Worm (Caenorhabditis elegans) whole organism, mixed stage, embryonic: ENCODE measurements around the gene eef-1A.2.

Experiments used
- M03D4.4 ChIP-seq: sonication (generic microtip); optimal IDR thresholded peaks from 2 replicates; lab custom pipeline; 2017; ENCODE audit warnings: mild to moderate bottlenecking, missing genetic modification characterization, missing compliant biosample characterization
- blmp-1 ChIP-seq: fragments of 150-350 bp; optimal IDR thresholded peaks from 2 replicates; lab custom pipeline; 2014; ENCODE audit warnings: missing biosample characterization, missing genetic modification characterization
- ces-1 ChIP-seq: fragments of 150-350 bp; optimal IDR thresholded peaks from 2 replicates; lab custom pipeline; 2014; ENCODE audit warnings: missing biosample characterization, missing genetic modification reagents, missing genetic modification characterization
- elt-3 ChIP-seq: fragments of 150-350 bp; optimal IDR thresholded peaks from 2 replicates; lab custom pipeline; 2014; ENCODE audit warnings: missing biosample characterization, missing genetic modification characterization
- flh-1 ChIP-seq: fragments of 200-800 bp; sonication (Bioruptor generic); optimal IDR thresholded peaks from 2 replicates; lab custom pipeline; 2018; ENCODE audit warnings: mild to moderate bottlenecking, missing genetic modification characterization, moderate library complexity, missing compliant biosample characterization
- ham-2 ChIP-seq: fragments of 200-800 bp; sonication (Bioruptor generic); optimal IDR thresholded peaks from 2 replicates; lab custom pipeline; 2018; ENCODE audit warnings: mild to moderate bottlenecking, missing genetic modification characterization, missing compliant biosample characterization
- hlh-1 ChIP-seq: fragments of 150-350 bp; optimal IDR thresholded peaks from 2 replicates; lab custom pipeline; 2014; ENCODE audit warnings: missing biosample characterization, missing genetic modification reagents, missing genetic modification characterization
- lin-32 ChIP-seq: fragments of 200-800 bp; sonication (Bioruptor generic); optimal IDR thresholded peaks from 2 replicates; lab custom pipeline; 2018; ENCODE audit warnings: mild to moderate bottlenecking, missing genetic modification characterization, missing compliant biosample characterization
- mep-1 ChIP-seq: fragments of 150-350 bp; optimal IDR thresholded peaks from 2 replicates; lab custom pipeline; 2017; ENCODE audit warnings: missing biosample characterization, missing genetic modification reagents, missing genetic modification characterization, inconsistent platforms
- nhr-12 ChIP-seq: fragments of 150-350 bp; optimal IDR thresholded peaks from 2 replicates; lab custom pipeline; 2014; ENCODE audit warnings: missing biosample characterization, missing genetic modification characterization
- nhr-237 ChIP-seq: fragments of 150-350 bp; optimal IDR thresholded peaks from 2 replicates; lab custom pipeline; 2014; ENCODE audit warnings: missing biosample characterization, missing genetic modification characterization
- nhr-28 ChIP-seq: fragments of 150-350 bp; optimal IDR thresholded peaks from 2 replicates; lab custom pipeline; 2014; ENCODE audit warnings: missing biosample characterization, missing genetic modification characterization
- snpc-4 ChIP-seq: fragments of 150-350 bp; optimal IDR thresholded peaks from 2 replicates; lab custom pipeline; 2014; ENCODE audit warnings: missing biosample characterization, missing genetic modification characterization
- unc-120 ChIP-seq: sonication (generic microtip); optimal IDR thresholded peaks from 2 replicates; lab custom pipeline; 2017; ENCODE audit warnings: missing genetic modification characterization, missing compliant biosample characterization; ENCODE audit not compliant: poor library complexity, severe bottlenecking
- zip-8 ChIP-seq: fragments of 150-350 bp; optimal IDR thresholded peaks from 2 replicates; lab custom pipeline; 2014; ENCODE audit warnings: missing biosample characterization, missing genetic modification characterization
- ztf-11 ChIP-seq: fragments of 150-350 bp; optimal IDR thresholded peaks from 2 replicates; lab custom pipeline; 2014; ENCODE audit warnings: missing biosample characterization, missing genetic modification characterization

eef-1A.2 gene

ce11 chrX:7866493-7866892, 43.0 kb downstream of the eef-1A.2 start:
- TF ChIP-seq snpc-4 (tag; lab: Kevin White, UChicago) (no peak), hlh-1 (tag; lab: Kevin White, UChicago) (peak; percentile 82), unc-120 (tag; lab: Kevin White, UChicago) (peak; percentile 7)
- TF ChIP-seq, all 35 proteins: peak for 2

DNA sequence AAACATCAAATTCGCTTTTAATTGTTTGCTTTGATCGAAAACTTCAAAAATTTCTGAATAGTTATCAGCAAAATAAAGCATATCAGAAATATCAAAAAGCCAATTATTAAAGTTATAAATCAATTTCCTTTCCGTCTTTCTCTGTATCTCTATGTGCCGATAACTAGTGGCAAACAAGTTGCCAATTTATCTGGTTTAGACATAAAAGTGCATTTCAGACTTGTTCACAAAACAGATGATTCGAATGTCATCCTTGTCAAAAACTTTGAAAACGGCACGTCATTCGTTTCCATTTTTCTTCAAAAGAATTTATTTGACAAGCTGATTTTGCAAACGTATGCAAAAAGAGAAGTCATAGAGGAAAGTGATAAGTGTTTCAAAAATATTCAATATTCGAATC, 43.9 kb downstream of the eef-1A.2 start:
- no peak for TF ChIP-seq nhr-237 (tag; lab: Kevin White, UChicago)
- no peak for TF ChIP-seq ztf-11 (tag; lab: Kevin White, UChicago)
- no peak for TF ChIP-seq ces-1 (GFP tag; lab: Kevin White, UChicago)
- TF ChIP-seq nhr-28 (tag; lab: Kevin White, UChicago): no peak
- TF ChIP-seq M03D4.4 (tag; lab: Kevin White, UChicago): no peak
- TF ChIP-seq snpc-4 (tag; lab: Kevin White, UChicago): no peak
- TF ChIP-seq mep-1: no peak
- TF ChIP-seq ham-2 (GFP tag; lab: Kevin White, UChicago): no peak
- TF ChIP-seq lin-32 (GFP tag; lab: Kevin White, UChicago): no peak
- TF ChIP-seq blmp-1 (tag; lab: Kevin White, UChicago): no peak
- no peak for TF ChIP-seq elt-3
- no peak for TF ChIP-seq hlh-1 (tag; lab: Kevin White, UChicago)
- no peak for TF ChIP-seq flh-1
- no peak for TF ChIP-seq zip-8 (tag; lab: Kevin White, UChicago)

ce11 chrX:7873350-7873749, 49.9 kb downstream of the eef-1A.2 start:
- no peak for TF ChIP-seq nhr-12 (tag; lab: Kevin White, UChicago)
- no peak for TF ChIP-seq unc-120 (tag; lab: Kevin White, UChicago)
- TF ChIP-seq hlh-1 (tag; lab: Kevin White, UChicago): no peak
